Fruit fly (Drosophila melanogaster): Measurements from ENCODE around the gene beg.

The beg gene

DNA sequence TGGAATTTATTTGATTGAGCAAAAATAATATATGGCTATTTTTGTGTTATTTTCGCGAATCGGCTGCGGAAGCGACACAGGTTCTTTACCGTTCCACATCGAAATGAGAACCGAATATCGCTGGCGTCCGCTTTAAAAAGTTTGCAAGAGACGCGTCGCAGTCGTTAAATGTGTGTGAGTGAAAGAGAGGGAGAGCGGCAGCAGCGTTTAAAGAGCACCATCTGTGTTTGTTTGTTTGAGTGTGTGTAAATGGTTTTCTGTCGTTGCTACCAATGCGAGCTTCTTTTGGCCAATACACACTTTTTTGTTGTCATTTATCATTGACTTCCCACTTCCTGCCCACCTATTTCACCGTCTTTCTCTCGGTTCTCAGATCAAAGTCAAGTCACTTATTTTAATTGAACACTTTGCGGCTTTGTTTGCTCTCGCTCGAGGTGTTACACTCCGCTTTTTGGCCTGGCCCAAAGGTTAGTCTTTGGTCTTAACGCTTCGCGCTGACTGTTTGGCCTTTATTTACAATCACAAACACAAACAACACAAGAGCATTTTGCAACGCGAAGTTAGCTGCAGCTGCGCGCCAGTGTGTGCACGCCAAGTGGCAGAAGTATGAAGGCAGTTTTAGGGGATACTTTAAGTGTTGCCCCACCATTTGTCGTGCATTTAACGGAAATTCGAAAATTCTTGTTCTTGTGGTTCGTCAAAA, 23.3 kb upstream of the beg start, which contains the start of gene CG3764 (continued):
- 0 out of 2 replicates have a peak, but pooled peaks have one; percentile 49 for TF ChIP-seq CG11247 (GFP tag; IDR thresholded peaks at IDR 0.05)
- peak; percentile 48 for TF ChIP-seq Adf1 (GFP tag; IDR thresholded peaks at IDR 0.05)
- peak; percentile 91 for TF ChIP-seq ATbp (GFP tag; optimal IDR thresholded peaks at IDR 0.05)
- TF ChIP-seq croc (GFP tag; conservative IDR thresholded peaks at IDR 0.05): no peak; the same call in 2 of the 3 replicates
- no peak for TF ChIP-seq ham (GFP tag; IDR thresholded peaks at IDR 0.05)
- TF ChIP-seq Oli (tag; optimal IDR thresholded peaks at IDR 0.05): peak; percentile 43
- TF ChIP-seq CG4730 (GFP tag; IDR thresholded peaks at IDR 0.05): no peak
- peak; percentile 53 for TF ChIP-seq mam (GFP tag; optimal IDR thresholded peaks at IDR 0.05)
- peak; percentile 37; the same call in 1 of the 2 replicates for TF ChIP-seq Ada2b (GFP tag; IDR thresholded peaks at IDR 0.05)
- TF ChIP-seq CG3281 (GFP tag; optimal IDR thresholded peaks at IDR 0.05): peak; percentile 79
- peak; percentile 47 for TF ChIP-seq tx (GFP tag; optimal IDR thresholded peaks at IDR 0.05)
- peak; percentile 60 to 77 for TF ChIP-seq dpn (GFP tag; optimal IDR thresholded peaks at IDR 0.05)
- peak; percentile 64 for TF ChIP-seq CG8388 (GFP tag; optimal IDR thresholded peaks at IDR 0.05)
- TF ChIP-seq CG6813 (GFP tag; optimal IDR thresholded peaks at IDR 0.05): peak; percentile 85
- TF ChIP-seq CG4617 (GFP tag; optimal IDR thresholded peaks at IDR 0.05; ENCODE audit: borderline replicate concordance): peak; percentile 86
- TF ChIP-seq CG16779 (GFP tag; IDR thresholded peaks at IDR 0.05): no peak
- TF ChIP-seq CTCF (GFP tag; optimal IDR thresholded peaks at IDR 0.05): peak; percentile 64
- TF ChIP-seq CG6272 (GFP tag; IDR thresholded peaks at IDR 0.05): peak; percentile 31; the same call in 1 of the 2 replicates
- TF ChIP-seq CG2120 (GFP tag; optimal IDR thresholded peaks at IDR 0.05): peak; percentile 42
- TF ChIP-seq Blimp-1 (GFP tag; optimal IDR thresholded peaks at IDR 0.05): peak; percentile 56
- TF ChIP-seq Deaf1 (tag; optimal IDR thresholded peaks at IDR 0.05): peak; percentile 55
- TF ChIP-seq jing (GFP tag; optimal IDR thresholded peaks at IDR 0.05): peak; percentile 52
- TF ChIP-seq CG18262 (tag; optimal IDR thresholded peaks at IDR 0.05): peak; percentile 67
- TF ChIP-seq CG2875 (GFP tag; optimal IDR thresholded peaks at IDR 0.05): peak; percentile 87
- TF ChIP-seq Neu2 (GFP tag; optimal IDR thresholded peaks at IDR 0.05; ENCODE audit: borderline replicate concordance): no peak
- peak; percentile 78 for TF ChIP-seq Nf-YC (tag; optimal IDR thresholded peaks at IDR 0.05)
- TF ChIP-seq ERR (GFP tag; optimal IDR thresholded peaks at IDR 0.05): peak; percentile 74
- TF ChIP-seq Hr78 (GFP tag; optimal IDR thresholded peaks at IDR 0.05): no peak
- TF ChIP-seq E2f1 (GFP tag; IDR thresholded peaks at IDR 0.05): 0 out of 2 replicates have a peak, but pooled peaks have one; percentile 24
- TF ChIP-seq nmo (GFP tag; optimal IDR thresholded peaks at IDR 0.05): peak; percentile 70
- peak; percentile 82 for TF ChIP-seq CG33557 (GFP tag; optimal IDR thresholded peaks at IDR 0.05)
- peak; percentile 66 for TF ChIP-seq zfh1 (GFP tag; IDR thresholded peaks at IDR 0.05)
- TF ChIP-seq CG13287 (GFP tag; IDR thresholded peaks at IDR 0.05; ENCODE audit: partially characterized antibody): peak; percentile 61
- TF ChIP-seq fd3F (GFP tag; optimal IDR thresholded peaks at IDR 0.05): peak; percentile 56
- TF ChIP-seq CG6791 (GFP tag; IDR thresholded peaks at IDR 0.05; ENCODE audit: partially characterized antibody): peak; percentile 47; the same call in 1 of the 3 replicates
- peak; percentile 36 for TF ChIP-seq gcm2 (GFP tag; optimal IDR thresholded peaks at IDR 0.05)
- no peak for TF ChIP-seq CkIIα-i1 (GFP tag; IDR thresholded peaks at IDR 0.05)
- peak; percentile 80 for TF ChIP-seq CG17385 (GFP tag; optimal IDR thresholded peaks at IDR 0.05)
- peak; percentile 76 for TF ChIP-seq CG17328 (GFP tag; IDR thresholded peaks at IDR 0.05)
- peak; percentile 80 for TF ChIP-seq Aef1 (GFP tag; IDR thresholded peaks at IDR 0.05)
- TF ChIP-seq Gsc (GFP tag; IDR thresholded peaks at IDR 0.05): no peak
- peak; percentile 86 for TF ChIP-seq CG4707 (GFP tag; optimal IDR thresholded peaks at IDR 0.05)
- TF ChIP-seq CG4820 (GFP tag; optimal IDR thresholded peaks at IDR 0.05): peak; percentile 38
- TF ChIP-seq bcd (GFP tag; optimal IDR thresholded peaks at IDR 0.05): peak; percentile 82
- peak; percentile 86 for TF ChIP-seq CG17359 (tag; optimal IDR thresholded peaks at IDR 0.05)
- TF ChIP-seq CG30403 (GFP tag; optimal IDR thresholded peaks at IDR 0.05): peak; percentile 40
- peak; percentile 66 for TF ChIP-seq bab2 (GFP tag; optimal IDR thresholded peaks at IDR 0.05)
- TF ChIP-seq CG4282 (GFP tag; optimal IDR thresholded peaks at IDR 0.05): peak; percentile 72
- TF ChIP-seq lmd (GFP tag; IDR thresholded peaks at IDR 0.05): peak; percentile 45; the same call in 1 of the 2 replicates

Data from whole organism, embryonic.